Fruit fly (Drosophila melanogaster) whole organism, wandering third instar larva: ENCODE measurements around the gene mtg.
A peak's percentile ranks its signal among the peaks of the same experiment; 100 is the strongest.

Experiments used
- Abd-B ChIP-seq: fragments of >200 bp; optimal IDR thresholded peaks from 2 replicates; lab custom pipeline; 2017; ENCODE audit warnings: missing biosample characterization, missing genetic modification characterization
- CG32264 ChIP-seq: fragments of 200-800 bp; sonication (Bioruptor generic); optimal IDR thresholded peaks from 2 replicates; lab custom pipeline; 2016; ENCODE audit warnings: missing biosample characterization, missing genetic modification characterization
- CG9705 ChIP-seq: fragments of 200-800 bp; sonication (Bioruptor generic); optimal IDR thresholded peaks from 2 replicates; lab custom pipeline; 2018; ENCODE audit warnings: missing biosample characterization, mild to moderate bottlenecking, missing genetic modification characterization
- CrebA ChIP-seq: fragments of 200-800 bp; sonication (Bioruptor generic); optimal IDR thresholded peaks from 2 replicates; lab custom pipeline; 2016; ENCODE audit warnings: missing biosample characterization, mild to moderate bottlenecking, missing genetic modification characterization, borderline replicate concordance
- Dfd ChIP-seq: fragments of >200 bp; optimal IDR thresholded peaks from 2 replicates; lab custom pipeline; 2017; ENCODE audit warnings: missing biosample characterization, missing genetic modification characterization
- Dif ChIP-seq: fragments of 200-275, 200-300 bp; sonication (Bioruptor generic); optimal IDR thresholded peaks from 2 replicates; lab custom pipeline; 2018; ENCODE audit warnings: missing biosample characterization, missing genetic modification characterization; ENCODE audit not compliant: partially characterized antibody
- GATAd ChIP-seq: sonication (Bioruptor generic); optimal IDR thresholded peaks from 2 replicates; lab custom pipeline; 2016; ENCODE audit warnings: missing biosample characterization, missing genetic modification characterization
- HLH106 ChIP-seq: fragments of 200-800 bp; optimal IDR thresholded peaks from 3 replicates; lab custom pipeline; 2019; ENCODE audit warnings: missing biosample characterization, mild to moderate bottlenecking, missing genetic modification characterization, moderate library complexity
- Hr83 ChIP-seq: fragments of 200-300 bp; sonication (Bioruptor generic); optimal IDR thresholded peaks from 2 replicates; lab custom pipeline; 2016; ENCODE audit warnings: missing biosample characterization, mild to moderate bottlenecking, missing genetic modification characterization, moderate library complexity; ENCODE audit not compliant: poor library complexity, severe bottlenecking
- Myc ChIP-seq: fragments of >200 bp; optimal IDR thresholded peaks from 2 replicates; lab custom pipeline; 2017
- N ChIP-seq: fragments of >200 bp; optimal IDR thresholded peaks from 2 replicates; lab custom pipeline; 2018; ENCODE audit warnings: missing biosample characterization, missing external identifiers, missing genetic modification characterization
- OdsH ChIP-seq: fragments of 200-800 bp; sonication (Bioruptor generic); optimal IDR thresholded peaks from 2 replicates; lab custom pipeline; 2016; ENCODE audit warnings: missing biosample characterization, mild to moderate bottlenecking, missing genetic modification characterization
- Rel ChIP-seq, 2 experiments: fragments of 200-800 bp; sonication (Bioruptor generic) in 1 of 2; optimal IDR thresholded peaks; 2 replicates in 1 of 2; 3 replicates in 1 of 2; lab custom pipeline; 2016 to 2019; ENCODE audit warnings: mild to moderate bottlenecking in 2 of 2, missing biosample characterization in 2 of 2, missing genetic modification characterization in 2 of 2, moderate library complexity in 1 of 2
- Sp1 ChIP-seq: fragments of 200-800 bp; sonication (Bioruptor generic); optimal IDR thresholded peaks from 3 replicates; lab custom pipeline; 2019; ENCODE audit warnings: missing biosample characterization, mild to moderate bottlenecking, missing genetic modification characterization, moderate library complexity
- Vsx2 ChIP-seq: fragments of 200-300, 225-300 bp; sonication (Bioruptor generic); optimal IDR thresholded peaks from 2 replicates; lab custom pipeline; 2018; ENCODE audit warnings: missing biosample characterization, missing genetic modification characterization; ENCODE audit not compliant: partially characterized antibody
- br ChIP-seq: fragments of 200-800 bp; sonication (Bioruptor generic); optimal IDR thresholded peaks from 2 replicates; lab custom pipeline; 2016; ENCODE audit warnings: missing biosample characterization, missing genetic modification characterization
- brk ChIP-seq: fragments of 200-800 bp; sonication (Bioruptor generic); optimal IDR thresholded peaks from 2 replicates; lab custom pipeline; 2016; ENCODE audit warnings: missing biosample characterization, mild to moderate bottlenecking, missing genetic modification characterization
- dmrt93B ChIP-seq: fragments of 200-800 bp; sonication (Bioruptor generic); optimal IDR thresholded peaks from 2 replicates; lab custom pipeline; 2018; ENCODE audit warnings: missing biosample characterization, mild to moderate bottlenecking, missing genetic modification characterization
- dsf ChIP-seq: sonication (Bioruptor generic); optimal IDR thresholded peaks from 2 replicates; lab custom pipeline; 2016; ENCODE audit warnings: missing biosample characterization, missing genetic modification characterization, borderline replicate concordance
- ey ChIP-seq: fragments of 200-800 bp; sonication (Bioruptor generic); optimal IDR thresholded peaks from 2 replicates; lab custom pipeline; 2016; ENCODE audit warnings: missing biosample characterization, missing genetic modification characterization
- foxo ChIP-seq, 2 experiments: fragments of 200-800 bp; sonication (Bioruptor generic); optimal IDR thresholded peaks; 2 replicates in 1 of 2; 3 replicates in 1 of 2; lab custom pipeline; 2016 to 2017; ENCODE audit warnings: missing biosample characterization in 2 of 2, missing genetic modification characterization in 2 of 2
- fru ChIP-seq: fragments of 200-800 bp; sonication (Bioruptor generic); optimal IDR thresholded peaks from 3 replicates; lab custom pipeline; 2016; ENCODE audit warnings: missing biosample characterization, mild to moderate bottlenecking, missing genetic modification characterization
- h ChIP-seq: fragments of 200-800 bp; sonication (Bioruptor generic); optimal IDR thresholded peaks from 3 replicates; lab custom pipeline; 2016; ENCODE audit warnings: missing biosample characterization, mild to moderate bottlenecking, missing genetic modification characterization
- jim ChIP-seq: fragments of 175-275, 200-325 bp; sonication (Bioruptor generic); optimal IDR thresholded peaks from 2 replicates; lab custom pipeline; 2016; ENCODE audit warnings: missing biosample characterization, mild to moderate bottlenecking, missing genetic modification characterization
- lola ChIP-seq: fragments of >200 bp; optimal IDR thresholded peaks from 2 replicates; lab custom pipeline; 2017; ENCODE audit warnings: missing biosample characterization, missing genetic modification characterization
- pan ChIP-seq: fragments of >200 bp; optimal IDR thresholded peaks from 2 replicates; lab custom pipeline; 2017
- rgr ChIP-seq: fragments of 200-800 bp; sonication (Bioruptor generic); optimal IDR thresholded peaks from 3 replicates; lab custom pipeline; 2016; ENCODE audit warnings: missing biosample characterization, mild to moderate bottlenecking, missing genetic modification characterization
- sage ChIP-seq: fragments of 200-800 bp; sonication (Bioruptor generic); optimal IDR thresholded peaks from 2 replicates; lab custom pipeline; 2016; ENCODE audit warnings: missing biosample characterization, mild to moderate bottlenecking, missing genetic modification characterization
- sv ChIP-seq: fragments of 200-800 bp; sonication (Bioruptor generic); optimal IDR thresholded peaks from 3 replicates; lab custom pipeline; 2016; ENCODE audit warnings: missing biosample characterization, missing genetic modification characterization
- tai ChIP-seq: sonication (Bioruptor generic); optimal IDR thresholded peaks from 2 replicates; lab custom pipeline; 2016; ENCODE audit warnings: missing biosample characterization, missing genetic modification characterization
- usp ChIP-seq: fragments of >200 bp; optimal IDR thresholded peaks from 2 replicates; lab custom pipeline; 2017; ENCODE audit warnings: missing biosample characterization, missing genetic modification characterization

mtg gene

DNA sequence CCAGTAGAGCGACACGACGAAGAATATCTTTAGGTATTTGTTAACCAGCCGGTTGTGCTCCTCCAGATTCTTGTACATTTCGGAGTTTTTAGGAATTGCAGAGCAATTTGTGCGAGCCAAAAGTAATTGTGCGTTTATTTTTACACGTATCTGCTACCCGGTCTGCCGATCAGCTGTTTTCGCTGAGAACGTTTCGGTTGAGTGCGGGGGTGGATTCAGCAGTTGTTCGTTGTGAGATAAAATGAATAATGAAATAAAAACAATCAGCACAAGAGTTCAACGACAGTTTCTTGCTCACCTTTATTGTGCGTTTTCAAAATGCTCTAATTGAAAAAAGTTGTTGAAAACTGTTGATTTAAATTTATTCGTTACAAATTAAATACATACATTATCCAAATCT is 53.6 kb downstream of the mtg start, which contains the start of gene nac:
TSS of gene nac (minus strand) at position 176 of the 400 bp plus-strand sequence.
- peak; percentile 21 for TF ChIP-seq HLH106
- peak; percentile 20 for TF ChIP-seq CG9705 (GFP tag; lab: Kevin White, UChicago)
- peak; percentile 44 for TF ChIP-seq Dif (GFP tag; lab: Kevin White, UChicago)
- TF ChIP-seq usp: no peak
- TF ChIP-seq foxo (GFP tag; optimal IDR thresholded peaks at IDR 0.05; lab: Kevin White, UChicago): no peak
- TF ChIP-seq, all 38 proteins: peak for 3

dm6 chr3R:8305110-8305509 is 54.8 kb downstream of the mtg start, which contains the start of gene Sgt1:
Gene Sgt1, minus strand, starts transcription at chr3R:8305274.
- TF ChIP-seq Dfd (GFP tag; lab: Kevin White, UChicago) (no peak), HLH106 (peak; percentile 33), tai (no peak), ey (GFP tag; lab: Kevin White, UChicago) (peak; percentile 39), foxo (GFP tag; optimal IDR thresholded peaks at IDR 0.05; lab: Kevin White, UChicago) (peak in 1 of 2 experiments; percentile 45), OdsH (peak; percentile 36), pan (lab: Kevin White, UChicago) (no peak), Rel (GFP tag; optimal IDR thresholded peaks at IDR 0.05; lab: Kevin White, UChicago) (no peak), Rel (tag; optimal IDR thresholded peaks at IDR 0.05; lab: Kevin White, UChicago) (peak; percentile 91)

DNA sequence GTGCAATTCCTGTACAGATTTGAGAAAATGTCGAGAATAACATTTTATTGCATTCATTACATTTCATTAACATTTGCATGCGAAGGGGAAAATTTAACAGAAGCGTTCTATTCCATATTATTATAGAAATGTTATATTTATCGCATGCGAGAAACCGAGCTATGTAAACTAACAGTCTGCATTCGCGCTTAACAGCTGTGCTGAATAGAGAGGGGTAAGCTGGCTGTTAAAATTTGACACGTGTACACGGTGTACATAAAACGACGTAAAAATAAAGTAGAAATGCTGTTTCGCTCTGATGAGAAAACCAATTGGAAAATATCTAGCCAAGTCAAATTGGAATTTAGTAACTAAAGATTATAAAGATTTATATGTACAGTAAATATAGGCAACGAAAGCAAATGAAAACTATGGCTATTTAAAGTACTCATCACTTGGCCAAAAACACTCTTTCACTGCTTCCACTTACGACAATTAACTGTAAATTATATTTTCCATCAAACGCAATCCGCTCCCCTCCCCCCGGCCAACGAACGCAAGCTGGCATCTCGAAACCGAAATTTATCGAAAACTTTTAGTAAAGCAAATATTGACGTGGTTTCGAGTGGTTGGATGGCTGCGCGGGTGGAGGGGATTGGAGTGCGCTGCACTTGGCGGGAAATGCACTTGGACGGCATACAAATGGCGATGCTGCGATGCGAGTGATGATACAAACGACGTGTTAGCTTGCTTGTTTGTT is 56.1 kb downstream of the mtg start:
- TF ChIP-seq Abd-B (no peak), sage (GFP tag; lab: Kevin White, UChicago) (peak; percentile 82), foxo (GFP tag; optimal IDR thresholded peaks at IDR 0.05; lab: Kevin White, UChicago) (peak in 1 of 2 experiments; percentile 20)
- TF ChIP-seq, all 38 proteins: peak for 2

- TF ChIP-seq CG32264 (GFP tag; lab: Kevin White, UChicago) (no peak), dsf (no peak), tai (no peak), rgr (GFP tag; lab: Kevin White, UChicago) (no peak), HLH106 (no peak), dmrt93B (no peak), ey (GFP tag; lab: Kevin White, UChicago) (no peak), lola (GFP tag; lab: Kevin White, UChicago) (no peak), Myc (lab: Kevin White, UChicago) (no peak), jim (no peak), br (GFP tag; lab: Kevin White, UChicago) (no peak), Sp1 (no peak), fru (no peak)
- TF ChIP-seq, all 38 proteins: peak for 0
Observed at dm6 chr3R:8306927-8307261, 56.6 kb downstream of the mtg start.

DNA sequence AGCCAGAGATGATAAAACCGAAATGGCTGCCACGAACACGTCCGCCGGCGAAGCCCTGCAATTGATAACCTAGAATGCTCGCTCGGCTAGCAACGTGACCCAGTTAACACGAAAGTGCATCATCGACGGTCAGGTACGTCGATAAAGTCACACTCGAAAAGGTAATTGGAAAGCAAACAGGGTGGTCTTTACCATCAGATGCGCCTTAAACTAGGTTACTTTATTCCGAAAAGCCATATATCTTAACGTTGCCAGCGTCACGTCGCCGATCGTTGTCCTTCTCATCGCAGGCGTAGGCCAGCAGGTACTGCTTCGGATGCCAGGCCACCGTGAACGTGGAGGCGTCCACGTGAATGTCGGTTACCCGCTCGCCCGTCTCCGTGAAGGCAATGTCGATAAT is 57.0 kb downstream of the mtg start:
- TF ChIP-seq foxo (GFP tag; optimal IDR thresholded peaks at IDR 0.05; lab: Kevin White, UChicago) (no peak), Dfd (GFP tag; lab: Kevin White, UChicago) (no peak), HLH106 (no peak), fru (no peak), h (GFP tag; lab: Kevin White, UChicago) (no peak), Hr83 (GFP tag; lab: Kevin White, UChicago) (no peak), CG9705 (GFP tag; lab: Kevin White, UChicago) (no peak)

DNA sequence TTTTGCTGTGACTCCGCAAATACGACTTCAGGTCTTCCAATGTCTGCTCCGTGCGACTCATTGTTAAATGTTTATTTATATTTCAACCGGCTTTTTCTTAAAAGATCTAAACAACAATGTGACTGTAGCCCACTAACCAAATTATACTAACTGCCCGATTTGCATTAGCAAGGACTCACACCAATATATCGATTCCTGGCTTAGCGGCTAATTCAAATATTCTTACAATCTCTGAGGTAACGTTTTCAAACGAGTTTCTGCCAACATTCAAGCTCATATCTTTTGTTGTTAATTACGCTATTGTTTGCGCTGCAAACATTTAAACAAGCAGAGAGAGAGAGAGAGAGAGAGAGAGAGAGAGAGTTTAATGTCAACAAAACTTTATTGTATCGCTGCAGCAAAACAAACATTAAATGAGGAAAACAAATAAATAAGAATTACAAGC is 58.2 kb downstream of the mtg start, which contains the start of gene tex:
TSS of gene tex (minus strand) at position 131 of the 445 bp plus-strand sequence.
- TF ChIP-seq Abd-B (no peak), sv (no peak), h (GFP tag; lab: Kevin White, UChicago) (no peak), Vsx2 (GFP tag; lab: Kevin White, UChicago) (no peak), brk (GFP tag; lab: Kevin White, UChicago) (no peak), lola (GFP tag; lab: Kevin White, UChicago) (no peak), CrebA (no peak), GATAd (GFP tag; lab: Kevin White, UChicago) (no peak), N (GFP tag; lab: Kevin White, UChicago) (no peak)
- TF ChIP-seq, all 38 proteins: peak for 0
